Worm (Caenorhabditis elegans): ENCODE results near the gene rps-29.

- TF ChIP-seq fos-1 (tag; optimal IDR thresholded peaks at IDR 0.05) (no peak), nhr-237 (tag; optimal IDR thresholded peaks at IDR 0.05) (no peak), ceh-9 (tag; optimal IDR thresholded peaks at IDR 0.05) (no peak), elt-3 (tag; optimal IDR thresholded peaks at IDR 0.05) (no peak), ztf-4 (tag; optimal IDR thresholded peaks at IDR 0.05) (no peak), skn-1 (tag; optimal IDR thresholded peaks at IDR 0.05) (no peak), sea-2 (GFP tag; optimal IDR thresholded peaks at IDR 0.05) (no peak), nhr-11 (tag; optimal IDR thresholded peaks at IDR 0.05) (no peak), lin-15B (tag; optimal IDR thresholded peaks at IDR 0.05) (no peak), jun-1 (tag; optimal IDR thresholded peaks at IDR 0.05) (no peak), nfya-1 (tag; optimal IDR thresholded peaks at IDR 0.05; ENCODE audit: insufficient read depth) (no peak), unc-39 (tag; optimal IDR thresholded peaks at IDR 0.05) (no peak), ama-1 (optimal IDR thresholded peaks at IDR 0.05) (no peak)
Measured at ce11 chrIII:768528-768927, 25.6 kb upstream of the rps-29 start.
